Worm (Caenorhabditis elegans) whole organism, L2 larva: ENCODE data around the gene math-9.

ENCODE experiments used
- C34F6.9 ChIP-seq: fragments of 150-350 bp; optimal IDR thresholded peaks from 2 replicates; lab custom pipeline; 2014; ENCODE audit warnings: missing biosample characterization, missing genetic modification characterization
- F13H6.1 ChIP-seq: sonication (generic microtip); optimal IDR thresholded peaks from 2 replicates; lab custom pipeline; 2016; ENCODE audit warnings: missing genetic modification characterization, missing compliant biosample characterization
- R02D3.7 ChIP-seq: fragments of 150-350 bp; optimal IDR thresholded peaks from 2 replicates; lab custom pipeline; 2014; ENCODE audit warnings: missing biosample characterization, missing genetic modification characterization
- ZK546.5 ChIP-seq: sonication (generic microtip); optimal IDR thresholded peaks from 2 replicates; lab custom pipeline; 2017; ENCODE audit warnings: missing biosample characterization, missing genetic modification characterization
- alr-1 ChIP-seq: fragments of 150-350 bp; optimal IDR thresholded peaks from 2 replicates; lab custom pipeline; 2014; ENCODE audit warnings: missing biosample characterization, missing genetic modification characterization
- aly-2 ChIP-seq: fragments of 150-350 bp; optimal IDR thresholded peaks from 2 replicates; lab custom pipeline; 2014; ENCODE audit warnings: missing biosample characterization, missing genetic modification characterization
- ama-1 ChIP-seq: fragments of 150-350 bp; optimal IDR thresholded peaks from 2 replicates; lab custom pipeline; 2018; ENCODE audit warnings: inconsistent platforms
- blmp-1 ChIP-seq: sonication (generic microtip); optimal IDR thresholded peaks from 2 replicates; lab custom pipeline; 2017; ENCODE audit warnings: missing genetic modification characterization, mild to moderate bottlenecking, missing compliant biosample characterization, antibody characterized with exemption, moderate library complexity; ENCODE audit not compliant: insufficient read depth
- ceh-16 ChIP-seq: fragments of 150-350 bp; optimal IDR thresholded peaks from 2 replicates; lab custom pipeline; 2014; ENCODE audit warnings: missing biosample characterization, missing genetic modification characterization
- ceh-82 ChIP-seq: fragments of 150-350 bp; optimal IDR thresholded peaks from 2 replicates; lab custom pipeline; 2014; ENCODE audit warnings: missing biosample characterization, missing genetic modification characterization
- crh-2 ChIP-seq: sonication (generic microtip); optimal IDR thresholded peaks from 2 replicates; lab custom pipeline; 2017; ENCODE audit warnings: missing biosample characterization, missing genetic modification characterization
- dmd-4 ChIP-seq: sonication (generic microtip); optimal IDR thresholded peaks from 2 replicates; lab custom pipeline; 2017; ENCODE audit warnings: missing biosample characterization, missing genetic modification characterization
- egl-27 ChIP-seq: sonication (generic microtip); optimal IDR thresholded peaks from 3 replicates; lab custom pipeline; 2017; ENCODE audit warnings: missing biosample characterization, missing genetic modification reagents, missing genetic modification characterization
- elt-1 ChIP-seq: fragments of 150-350 bp; optimal IDR thresholded peaks from 2 replicates; lab custom pipeline; 2014; ENCODE audit warnings: missing biosample characterization, missing genetic modification characterization
- elt-3 ChIP-seq: sonication (generic microtip); optimal IDR thresholded peaks from 2 replicates; lab custom pipeline; 2017; ENCODE audit warnings: missing biosample characterization, missing genetic modification characterization
- fos-1 ChIP-seq: fragments of 150-350 bp; optimal IDR thresholded peaks from 2 replicates; lab custom pipeline; 2014; ENCODE audit warnings: missing biosample characterization, missing genetic modification characterization
- gmeb-1 ChIP-seq: fragments of 150-350 bp; optimal IDR thresholded peaks from 2 replicates; lab custom pipeline; 2014; ENCODE audit warnings: missing biosample characterization, missing genetic modification characterization
- lin-13 ChIP-seq: fragments of 150-350 bp; optimal IDR thresholded peaks from 2 replicates; lab custom pipeline; 2014; ENCODE audit warnings: missing biosample characterization, missing genetic modification reagents, missing genetic modification characterization
- lin-39 ChIP-seq: fragments of 150-350 bp; optimal IDR thresholded peaks from 2 replicates; lab custom pipeline; 2014; ENCODE audit warnings: missing biosample characterization, missing genetic modification reagents, missing genetic modification characterization
- mab-5 ChIP-seq: fragments of 150-350 bp; optimal IDR thresholded peaks from 2 replicates; lab custom pipeline; 2014; ENCODE audit warnings: missing biosample characterization, missing genetic modification characterization
- mbf-1 ChIP-seq: sonication (generic microtip); optimal IDR thresholded peaks from 2 replicates; lab custom pipeline; 2017; ENCODE audit warnings: missing biosample characterization, missing genetic modification characterization
- mdl-1 ChIP-seq, 2 experiments: fragments of 150-350 bp in 1 of 2; sonication (generic microtip) in 1 of 2; optimal IDR thresholded peaks; 2 replicates each; lab custom pipeline; 2017; ENCODE audit warnings: missing biosample characterization in 2 of 2, missing genetic modification characterization in 2 of 2
- nhr-10 ChIP-seq: sonication (generic microtip); optimal IDR thresholded peaks from 2 replicates; lab custom pipeline; 2017; ENCODE audit warnings: missing biosample characterization, missing genetic modification characterization
- nhr-11 ChIP-seq: fragments of 150-350 bp; optimal IDR thresholded peaks from 2 replicates; lab custom pipeline; 2014; ENCODE audit warnings: missing biosample characterization, missing genetic modification characterization
- nhr-12 ChIP-seq: fragments of 150-350 bp; optimal IDR thresholded peaks from 2 replicates; lab custom pipeline; 2014; ENCODE audit warnings: missing biosample characterization, missing genetic modification characterization
- nhr-129 ChIP-seq: fragments of 150-350 bp; optimal IDR thresholded peaks from 2 replicates; lab custom pipeline; 2014; ENCODE audit warnings: missing biosample characterization, missing genetic modification characterization
- nhr-23 ChIP-seq: fragments of 150-350 bp; optimal IDR thresholded peaks from 2 replicates; lab custom pipeline; 2014; ENCODE audit warnings: missing biosample characterization, missing genetic modification reagents, missing genetic modification characterization
- nhr-25 ChIP-seq: fragments of 150-350 bp; sonication (generic microtip); optimal IDR thresholded peaks from 3 replicates; lab custom pipeline; 2014; ENCODE audit warnings: missing biosample characterization, missing genetic modification characterization
- nhr-6 ChIP-seq: fragments of 150-350 bp; optimal IDR thresholded peaks from 2 replicates; lab custom pipeline; 2014; ENCODE audit warnings: missing biosample characterization, missing genetic modification characterization
- sem-4 ChIP-seq: fragments of 150-350 bp; optimal IDR thresholded peaks from 2 replicates; lab custom pipeline; 2014; ENCODE audit warnings: missing biosample characterization, missing genetic modification reagents, missing genetic modification characterization
- skn-1 ChIP-seq: sonication (generic microtip); optimal IDR thresholded peaks from 2 replicates; lab custom pipeline; 2017; ENCODE audit warnings: missing biosample characterization, missing genetic modification characterization
- sma-3 ChIP-seq: sonication (generic microtip); optimal IDR thresholded peaks from 2 replicates; lab custom pipeline; 2016; ENCODE audit warnings: missing genetic modification reagents, missing genetic modification characterization, missing compliant biosample characterization
- sma-9 ChIP-seq, 2 experiments: fragments of 150-350 bp in 1 of 2; sonication (generic microtip) in 1 of 2; optimal IDR thresholded peaks; 2 replicates each; lab custom pipeline; 2014 to 2016; ENCODE audit warnings: missing genetic modification characterization in 2 of 2, mild to moderate bottlenecking in 1 of 2, missing biosample characterization in 1 of 2, missing compliant biosample characterization in 1 of 2, missing genetic modification reagents in 1 of 2, moderate library complexity in 1 of 2
- snpc-4 ChIP-seq: fragments of 150-350 bp; optimal IDR thresholded peaks from 2 replicates; lab custom pipeline; 2014; ENCODE audit warnings: missing biosample characterization, missing genetic modification characterization
- unc-39 ChIP-seq: fragments of 150-350 bp; optimal IDR thresholded peaks from 2 replicates; lab custom pipeline; 2014; ENCODE audit warnings: missing biosample characterization, missing genetic modification characterization
- unc-55 ChIP-seq: fragments of 150-350 bp; sonication (generic microtip); optimal IDR thresholded peaks from 3 replicates; lab custom pipeline; 2014; ENCODE audit warnings: missing biosample characterization, missing genetic modification reagents, missing genetic modification characterization
- unc-62 ChIP-seq: fragments of 150-350 bp; optimal IDR thresholded peaks from 2 replicates; lab custom pipeline; 2014; ENCODE audit warnings: missing biosample characterization, missing genetic modification reagents, missing genetic modification characterization
- zag-1 ChIP-seq: fragments of 150-350 bp; optimal IDR thresholded peaks from 2 replicates; lab custom pipeline; 2014; ENCODE audit warnings: missing biosample characterization, missing genetic modification characterization
- ztf-1 ChIP-seq: fragments of 200-800 bp; sonication (Bioruptor generic); conservative IDR thresholded peaks from 2 replicates; pipeline ENCODE4 v1.3.6; 2022; ENCODE audit warnings: missing genetic modification characterization, missing compliant biosample characterization

Gene math-9

DNA sequence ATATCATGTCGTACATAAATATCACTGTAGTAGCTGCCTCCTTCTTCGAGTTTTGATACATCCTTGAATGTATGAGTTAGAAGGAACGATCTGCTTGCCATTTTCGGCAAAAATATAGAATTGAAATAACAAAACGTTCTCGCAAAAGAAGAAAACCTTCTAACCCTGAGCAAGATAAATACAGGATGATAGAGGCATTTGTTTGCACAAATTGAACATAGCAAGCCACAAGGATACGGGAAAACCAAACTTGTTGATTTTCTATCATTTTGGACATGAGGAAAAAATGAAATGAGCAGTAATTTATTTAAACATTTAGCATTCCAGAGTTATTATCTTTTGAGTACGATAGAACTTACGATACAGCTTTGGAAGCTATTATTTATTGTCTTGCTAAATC is 1.5 kb downstream of the math-9 start, which contains the start of gene math-8:
Gene math-8 (minus strand): TSS at position 101 of the 400 bp plus-strand sequence.
- TF ChIP-seq aly-2 (tag; lab: Kevin White, UChicago) (no peak), zag-1 (tag; lab: Kevin White, UChicago) (no peak), dmd-4 (tag; lab: Kevin White, UChicago) (no peak), nhr-10 (tag; lab: Kevin White, UChicago) (no peak), R02D3.7 (tag; lab: Kevin White, UChicago) (no peak), gmeb-1 (tag; lab: Kevin White, UChicago) (no peak), lin-39 (no peak), fos-1 (tag; lab: Kevin White, UChicago) (no peak), sem-4 (tag; lab: Kevin White, UChicago) (no peak), sma-3 (GFP tag; lab: Kevin White, UChicago) (no peak), ceh-16 (tag; lab: Kevin White, UChicago) (no peak), sma-9 (GFP tag; optimal IDR thresholded peaks at IDR 0.05; lab: Kevin White, UChicago) (no peak), sma-9 (tag; optimal IDR thresholded peaks at IDR 0.05; lab: Kevin White, UChicago) (no peak), nhr-11 (no peak), alr-1 (tag; lab: Kevin White, UChicago) (no peak)

DNA sequence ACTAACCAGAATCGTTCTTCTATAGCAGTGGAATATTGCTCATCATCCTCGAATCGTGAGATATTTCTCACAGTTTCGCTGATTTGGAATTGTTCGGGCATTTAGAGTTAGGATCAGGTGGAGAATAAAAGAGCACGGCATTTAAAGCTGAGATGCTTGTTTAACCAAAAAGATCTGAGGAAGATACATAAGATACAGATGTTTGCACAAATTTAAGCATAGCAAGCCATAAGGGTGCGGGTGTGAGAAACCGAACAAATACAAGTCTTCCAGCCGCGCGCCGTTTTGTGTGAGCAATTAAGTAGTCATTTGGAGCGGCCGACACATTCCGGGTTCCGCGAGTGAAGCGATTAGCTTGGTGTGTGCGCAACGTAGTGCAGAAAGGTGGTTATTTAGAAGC is 4.2 kb downstream of the math-9 start, which contains the start of gene math-7:
Gene math-7 (minus strand): TSS at position 101 of the 400 bp plus-strand sequence.
- TF ChIP-seq zag-1 (tag; lab: Kevin White, UChicago), result no peak
- TF ChIP-seq nhr-129 (tag; lab: Kevin White, UChicago), result no peak
- TF ChIP-seq mbf-1 (tag; lab: Kevin White, UChicago), result no peak
- no peak for TF ChIP-seq sma-9 (GFP tag; optimal IDR thresholded peaks at IDR 0.05; lab: Kevin White, UChicago)
- TF ChIP-seq sma-9 (tag; optimal IDR thresholded peaks at IDR 0.05; lab: Kevin White, UChicago), result no peak
- TF ChIP-seq unc-55, result no peak
- TF ChIP-seq alr-1 (tag; lab: Kevin White, UChicago), result no peak
- TF ChIP-seq ceh-82, result no peak
- no peak for TF ChIP-seq nhr-12 (tag; lab: Kevin White, UChicago)
- TF ChIP-seq lin-13 (GFP tag; lab: Kevin White, UChicago), result no peak
- no peak for TF ChIP-seq skn-1 (tag; lab: Kevin White, UChicago)
- no peak for TF ChIP-seq ZK546.5 (tag; lab: Kevin White, UChicago)
- TF ChIP-seq lin-39, result no peak

DNA sequence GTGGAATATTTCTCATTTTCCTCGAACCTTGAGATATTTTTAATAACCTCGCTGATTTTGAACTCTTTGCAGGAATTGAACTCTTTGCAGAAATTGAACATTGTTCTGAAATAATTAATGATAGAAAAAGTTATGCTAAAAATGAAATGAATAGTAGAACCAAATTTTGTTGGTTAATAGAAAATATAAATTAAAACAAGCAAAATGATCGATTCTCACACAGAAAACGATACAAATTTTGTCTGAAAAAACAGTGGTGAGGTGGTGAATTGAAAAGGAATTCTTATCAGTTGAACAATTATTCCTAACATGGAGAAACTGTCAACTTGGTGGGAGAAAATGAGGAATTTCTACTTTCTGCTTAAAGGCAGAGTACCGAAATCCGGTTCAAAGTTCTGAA is 5.9 kb downstream of the math-9 start, which contains the start of gene math-6:
Gene math-6 (minus strand): TSS at position 101 of the 400 bp plus-strand sequence.
- no peak for TF ChIP-seq ama-1 (lab: Kevin White, UChicago)
- no peak for TF ChIP-seq sma-9 (GFP tag; optimal IDR thresholded peaks at IDR 0.05; lab: Kevin White, UChicago)
- TF ChIP-seq sma-9 (tag; optimal IDR thresholded peaks at IDR 0.05; lab: Kevin White, UChicago), result no peak
- no peak for TF ChIP-seq mab-5
- TF ChIP-seq unc-62, result no peak
- TF ChIP-seq F13H6.1, result no peak
- no peak for TF ChIP-seq ZK546.5 (tag; lab: Kevin White, UChicago)
- TF ChIP-seq nhr-6 (tag; lab: Kevin White, UChicago), result no peak
- no peak for TF ChIP-seq fos-1 (tag; lab: Kevin White, UChicago)

DNA sequence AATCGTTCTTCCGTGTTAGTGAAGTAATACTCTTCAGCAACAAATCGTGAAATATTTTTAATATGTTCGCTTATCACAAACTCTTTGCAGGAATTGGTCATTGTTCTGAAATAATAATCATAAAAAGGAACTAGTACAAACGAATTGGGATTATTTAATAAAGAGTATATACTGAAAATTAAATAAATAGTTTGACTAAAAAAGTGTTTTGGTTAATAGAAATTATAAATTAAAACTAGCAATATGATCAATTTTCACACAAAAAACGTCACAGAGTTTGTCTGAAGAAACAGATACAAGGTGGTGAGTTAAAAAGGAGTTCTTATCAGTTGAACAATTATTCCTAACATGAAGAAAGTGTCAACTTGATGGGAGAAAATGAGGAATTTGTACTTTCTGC is 7.9 kb downstream of the math-9 start, which contains the start of gene math-5:
Gene math-5 (minus strand): TSS at position 101 of the 400 bp plus-strand sequence.
- TF ChIP-seq R02D3.7 (tag; lab: Kevin White, UChicago) (no peak), sem-4 (tag; lab: Kevin White, UChicago) (no peak), mab-5 (no peak), sma-3 (GFP tag; lab: Kevin White, UChicago) (no peak), ztf-1 (GFP tag; lab: Robert Waterston, UW) (no peak), elt-3 (tag; lab: Kevin White, UChicago) (no peak), ceh-82 (no peak), unc-55 (no peak), skn-1 (tag; lab: Kevin White, UChicago) (no peak), nhr-25 (tag; lab: Kevin White, UChicago) (no peak), unc-39 (no peak), snpc-4 (tag; lab: Kevin White, UChicago) (no peak), C34F6.9 (no peak), nhr-11 (no peak), aly-2 (tag; lab: Kevin White, UChicago) (no peak), mdl-1 (tag; optimal IDR thresholded peaks at IDR 0.05; lab: Kevin White, UChicago) (no peak), nhr-10 (tag; lab: Kevin White, UChicago) (no peak)

DNA sequence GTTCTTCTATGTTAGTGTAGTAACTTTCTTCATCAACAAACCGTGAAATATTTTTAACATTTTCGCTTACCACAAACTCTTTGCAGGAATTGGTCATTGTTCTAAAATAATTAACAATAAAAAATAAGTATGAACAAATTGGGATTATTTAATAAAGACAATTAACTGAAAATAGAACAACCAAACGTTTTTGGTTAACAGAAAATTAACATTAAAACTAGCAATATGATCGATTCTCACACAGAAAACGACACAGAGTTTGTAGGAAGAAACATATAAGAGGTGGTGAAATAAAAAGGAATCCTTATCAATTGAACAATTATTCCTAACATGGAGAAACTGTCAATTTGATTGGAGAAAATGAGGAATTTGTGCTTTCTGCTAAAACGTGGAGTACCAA is 11.9 kb downstream of the math-9 start, which contains the start of gene math-16:
Gene math-16 (minus strand): TSS at position 101 of the 400 bp plus-strand sequence.
- TF ChIP-seq ztf-1 (GFP tag; lab: Robert Waterston, UW), result no peak
- no peak for TF ChIP-seq blmp-1 (tag; lab: Kevin White, UChicago)
- TF ChIP-seq mab-5, result no peak
- no peak for TF ChIP-seq sem-4 (tag; lab: Kevin White, UChicago)
- no peak for TF ChIP-seq lin-39
- TF ChIP-seq fos-1 (tag; lab: Kevin White, UChicago), result no peak
- no peak for TF ChIP-seq egl-27 (tag; lab: Kevin White, UChicago)
- no peak for TF ChIP-seq ama-1 (lab: Kevin White, UChicago)
- no peak for TF ChIP-seq elt-1 (tag; lab: Kevin White, UChicago)
- no peak for TF ChIP-seq crh-2 (tag; lab: Kevin White, UChicago)
- no peak for TF ChIP-seq nhr-23 (tag; lab: Kevin White, UChicago)
- TF ChIP-seq nhr-11, result no peak
- TF ChIP-seq, all 48 proteins: peak for 0
